Fruit fly (Drosophila melanogaster): ENCODE data around the gene CG13640.

Gene CG13640

dm6 chr3R:24813637-24814301 lies 48.2 kb downstream of the CG13640 start, which contains the start of the genes lili and CG34150 (continued):
- TF ChIP-seq Ets96B (tag; optimal IDR thresholded peaks at IDR 0.05) (peak; percentile 22), CG6792 (GFP tag; optimal IDR thresholded peaks at IDR 0.05) (peak; percentile 33), CG11902 (GFP tag; optimal IDR thresholded peaks at IDR 0.05) (peak; percentile 28), salr (GFP tag; optimal IDR thresholded peaks at IDR 0.05) (no peak), CG6276 (GFP tag; optimal IDR thresholded peaks at IDR 0.05) (no peak), CG10631 (GFP tag; optimal IDR thresholded peaks at IDR 0.05) (no peak), fkh (GFP tag; optimal IDR thresholded peaks at IDR 0.05) (no peak), CG31627 (GFP tag; optimal IDR thresholded peaks at IDR 0.05) (peak; percentile 83), Eip93F (GFP tag; optimal IDR thresholded peaks at IDR 0.05) (peak; percentile 20), topi (GFP tag; optimal IDR thresholded peaks at IDR 0.05) (peak; percentile 64), dsx (GFP tag; optimal IDR thresholded peaks at IDR 0.05; ENCODE audit: poor library complexity, severe bottlenecking) (peak; percentile 45), Ets21C (GFP tag; optimal IDR thresholded peaks at IDR 0.05) (no peak), CG11294 (GFP tag; IDR thresholded peaks at IDR 0.05) (no peak), CG6854 (GFP tag; optimal IDR thresholded peaks at IDR 0.05) (peak; percentile 53), Hr4 (GFP tag; optimal IDR thresholded peaks at IDR 0.05) (no peak), CG10669 (GFP tag; optimal IDR thresholded peaks at IDR 0.05) (no peak), CG3919 (GFP tag; optimal IDR thresholded peaks at IDR 0.05) (no peak), Sox102F (GFP tag; optimal IDR thresholded peaks at IDR 0.05) (no peak), Sox15 (GFP tag; optimal IDR thresholded peaks at IDR 0.05) (peak; percentile 51), CG4318 (GFP tag; optimal IDR thresholded peaks at IDR 0.05) (no peak), vri (GFP tag; optimal IDR thresholded peaks at IDR 0.05) (no peak), CG34406 (GFP tag; optimal IDR thresholded peaks at IDR 0.05) (no peak), ss (GFP tag; optimal IDR thresholded peaks at IDR 0.05) (no peak), svp (GFP tag) (no peak), cyc (GFP tag; optimal IDR thresholded peaks at IDR 0.05) (peak; percentile 74), CG15336 (GFP tag; IDR thresholded peaks at IDR 0.05) (peak; percentile 32; the same call in 1 of the 2 replicates), Hr39 (GFP tag; optimal IDR thresholded peaks at IDR 0.05) (peak; percentile 70), CG11762 (GFP tag; optimal IDR thresholded peaks at IDR 0.05; ENCODE audit: insufficient read depth) (peak; percentile 22), Lpt (GFP tag; optimal IDR thresholded peaks at IDR 0.05) (no peak), net (GFP tag; optimal IDR thresholded peaks at IDR 0.05) (no peak), CG9139 (GFP tag; optimal IDR thresholded peaks at IDR 0.05) (no peak), Gug (GFP tag; IDR thresholded peaks at IDR 0.05) (0 out of 2 replicates have a peak, but pooled peaks have one; percentile 36), CG8319 (GFP tag; optimal IDR thresholded peaks at IDR 0.05) (peak; percentile 37), Sox14 (GFP tag; optimal IDR thresholded peaks at IDR 0.05) (no peak), CG3032 (tag; optimal IDR thresholded peaks at IDR 0.05) (peak; percentile 64), pdm3 (GFP tag; optimal IDR thresholded peaks at IDR 0.05) (no peak), Eip78C (GFP tag) (peak; percentile 90)

DNA sequence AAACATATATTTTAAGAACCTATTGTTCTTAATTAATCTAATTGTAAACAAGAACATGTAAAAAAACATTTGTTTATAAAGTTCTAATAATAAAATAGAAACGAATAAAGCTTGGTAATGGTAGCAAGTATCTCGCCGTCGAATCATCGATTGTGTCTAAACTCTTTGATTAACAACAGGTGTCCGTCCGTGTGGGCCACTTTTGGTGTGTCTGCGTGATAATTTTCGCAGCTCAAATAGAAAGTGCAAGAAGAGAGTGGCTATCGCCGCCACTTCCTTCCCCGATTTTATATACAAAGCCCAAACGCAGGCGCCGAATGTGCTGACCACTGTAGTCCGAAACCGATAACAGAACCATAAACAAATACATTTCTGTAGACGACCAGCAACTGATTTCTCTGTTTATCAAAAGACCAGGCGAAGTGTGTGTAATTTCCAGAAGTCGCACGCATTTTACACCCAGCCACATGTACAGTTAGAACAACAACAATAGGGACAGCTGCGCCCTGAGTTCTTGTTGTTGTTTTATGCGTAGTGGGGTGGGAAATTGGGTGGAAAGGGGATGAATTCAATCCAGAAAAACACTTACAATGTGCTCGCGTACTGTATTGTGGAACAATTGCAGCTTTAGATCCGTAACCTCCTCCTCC lies 48.9 kb downstream of the CG13640 start:
- no peak for TF ChIP-seq Blimp-1 (GFP tag; optimal IDR thresholded peaks at IDR 0.05)
- TF ChIP-seq fkh (GFP tag; optimal IDR thresholded peaks at IDR 0.05) = peak; percentile 55
- no peak for TF ChIP-seq dsx (GFP tag; optimal IDR thresholded peaks at IDR 0.05; ENCODE audit: poor library complexity, severe bottlenecking)
- no peak for TF ChIP-seq Ets96B (tag; optimal IDR thresholded peaks at IDR 0.05)
- peak; percentile 49 for TF ChIP-seq Eip78C (GFP tag)
- TF ChIP-seq CG6163 (GFP tag; IDR thresholded peaks at IDR 0.05) = 0 out of 3 replicates have a peak, but pooled peaks have one; percentile 10

Data from whole organism, prepupa.